Fruit fly (Drosophila melanogaster) whole organism, embryonic: Measurements from ENCODE around the gene CG5346.

ENCODE experiments used
- Adf1 ChIP-seq: fragments of 200-800 bp; sonication (Bioruptor generic); IDR thresholded peaks from 2 replicates; pipeline ENCODE4 v1.3.6; 2022; ENCODE audit warnings: missing biosample characterization, missing genetic modification characterization
- Bteb2 ChIP-seq: fragments of 200-800 bp; sonication (Bioruptor generic); optimal IDR thresholded peaks from 2 replicates; lab custom pipeline; 2016; ENCODE audit warnings: missing biosample characterization, missing genetic modification characterization
- CG10959 ChIP-seq: fragments of 200-800 bp; sonication (Bioruptor generic); IDR thresholded peaks from 2 replicates; pipeline ENCODE4 v1.3.6; 2022; ENCODE audit warnings: missing biosample characterization, missing genetic modification characterization
- CG11504 ChIP-seq: fragments of 200-800 bp; sonication (Bioruptor generic); optimal IDR thresholded peaks from 3 replicates; lab custom pipeline; 2019; ENCODE audit warnings: missing biosample characterization, mild to moderate bottlenecking, missing genetic modification characterization, moderate library complexity
- CG11723 ChIP-seq: fragments of 200-800 bp; sonication (Bioruptor generic); optimal IDR thresholded peaks from 2 replicates; lab custom pipeline; 2017; ENCODE audit warnings: missing biosample characterization, mild to moderate bottlenecking, missing genetic modification characterization
- CG12744 ChIP-seq: fragments of 200-800 bp; sonication (Bioruptor generic); optimal IDR thresholded peaks from 2 replicates; lab custom pipeline; 2016; ENCODE audit warnings: missing biosample characterization, missing genetic modification characterization
- CG13894 ChIP-seq: fragments of 200-800 bp; sonication (Bioruptor generic); optimal IDR thresholded peaks from 3 replicates; lab custom pipeline; 2018; ENCODE audit warnings: missing biosample characterization, mild to moderate bottlenecking, missing genetic modification characterization, moderate library complexity
- CG15696 ChIP-seq: fragments of 200-800 bp; sonication (Bioruptor generic); optimal IDR thresholded peaks from 2 replicates; lab custom pipeline; 2019; ENCODE audit warnings: missing biosample characterization, mild to moderate bottlenecking, missing genetic modification characterization, moderate library complexity
- CG1602 ChIP-seq: fragments of 200-800 bp; sonication (Bioruptor generic); optimal IDR thresholded peaks from 3 replicates; lab custom pipeline; 2016; ENCODE audit warnings: missing biosample characterization, missing genetic modification characterization
- CG17186 ChIP-seq: fragments of 200-800 bp; sonication (Bioruptor generic); optimal IDR thresholded peaks from 3 replicates; lab custom pipeline; 2017; ENCODE audit warnings: missing biosample characterization, missing genetic modification reagents, missing genetic modification characterization
- CG17385 ChIP-seq: fragments of 200-800 bp; sonication (Bioruptor generic); optimal IDR thresholded peaks from 3 replicates; lab custom pipeline; 2018; ENCODE audit warnings: missing biosample characterization, mild to moderate bottlenecking, missing genetic modification characterization
- CG17568 ChIP-seq: fragments of 200-800 bp; sonication (Bioruptor generic); optimal IDR thresholded peaks from 2 replicates; lab custom pipeline; 2018; ENCODE audit warnings: missing biosample characterization, mild to moderate bottlenecking, missing genetic modification characterization, moderate library complexity
- CG32767 ChIP-seq: fragments of 200-800 bp; sonication (Bioruptor generic); IDR thresholded peaks from 2 replicates; pipeline ENCODE4 v1.3.6; 2022; ENCODE audit warnings: missing biosample characterization, missing genetic modification characterization
- CG34376 ChIP-seq: fragments of 200-800 bp; sonication (Bioruptor generic); optimal IDR thresholded peaks from 2 replicates; lab custom pipeline; 2018; ENCODE audit warnings: missing biosample characterization, mild to moderate bottlenecking, missing genetic modification characterization
- CG43689 ChIP-seq: fragments of 200-800 bp; sonication (Bioruptor generic); IDR thresholded peaks from 2 replicates; pipeline ENCODE4 v1.3.6; 2022; ENCODE audit warnings: missing biosample characterization, missing genetic modification characterization
- CG6813 ChIP-seq: fragments of 200-800 bp; sonication (Bioruptor generic); optimal IDR thresholded peaks from 2 replicates; lab custom pipeline; 2017; ENCODE audit warnings: missing biosample characterization, missing genetic modification characterization, mild to moderate bottlenecking, moderate library complexity, missing genetic modification reagents
- CG8478 ChIP-seq: fragments of >200 bp; optimal IDR thresholded peaks from 2 replicates; lab custom pipeline; 2018
- CG9727 ChIP-seq: fragments of 200-800 bp; sonication (Bioruptor generic); optimal IDR thresholded peaks from 3 replicates; lab custom pipeline; 2017; ENCODE audit warnings: missing biosample characterization, mild to moderate bottlenecking, missing genetic modification characterization
- ERR ChIP-seq: fragments of 200-800 bp; sonication (Bioruptor generic); optimal IDR thresholded peaks from 2 replicates; lab custom pipeline; 2016; ENCODE audit warnings: missing biosample characterization, missing genetic modification characterization
- Fer2 ChIP-seq: fragments of 200-800 bp; sonication (Bioruptor generic); optimal IDR thresholded peaks from 2 replicates; lab custom pipeline; 2018; ENCODE audit warnings: missing biosample characterization, mild to moderate bottlenecking, missing genetic modification characterization, moderate library complexity
- HLH3B ChIP-seq: fragments of 200-800 bp; sonication (Bioruptor generic); IDR thresholded peaks from 2 replicates; pipeline ENCODE4 v1.3.6; 2022; ENCODE audit warnings: missing biosample characterization, missing genetic modification characterization
- HLH4C ChIP-seq: fragments of 200-800 bp; sonication (Bioruptor generic); IDR thresholded peaks from 3 replicates; pipeline ENCODE4 v1.3.6; 2022; ENCODE audit warnings: missing biosample characterization, missing genetic modification characterization; ENCODE audit not compliant: partially characterized antibody
- Hr3 ChIP-seq: fragments of 200-800 bp; sonication (Bioruptor generic); optimal IDR thresholded peaks from 3 replicates; lab custom pipeline; 2016; ENCODE audit warnings: missing biosample characterization, missing genetic modification characterization
- Mad ChIP-seq: fragments of 200-800 bp; sonication (Bioruptor generic); optimal IDR thresholded peaks from 2 replicates; lab custom pipeline; 2016; ENCODE audit warnings: missing biosample characterization, missing genetic modification characterization
- Mrtf ChIP-seq: fragments of 200-800 bp; sonication (Bioruptor generic); IDR thresholded peaks from 3 replicates; pipeline ENCODE4 v1.3.6; 2022; ENCODE audit warnings: missing biosample characterization, missing genetic modification characterization
- Neu2 ChIP-seq: fragments of 200-800 bp; sonication (Bioruptor generic); optimal IDR thresholded peaks from 3 replicates; lab custom pipeline; 2016; ENCODE audit warnings: missing biosample characterization, missing genetic modification characterization, borderline replicate concordance
- Nf-YC ChIP-seq: fragments of 200-800 bp; optimal IDR thresholded peaks from 3 replicates; lab custom pipeline; 2019; ENCODE audit warnings: missing biosample characterization, mild to moderate bottlenecking, missing genetic modification characterization, moderate library complexity
- Ptx1 ChIP-seq: fragments of 200-800 bp; sonication (Bioruptor generic); IDR thresholded peaks from 2 replicates; pipeline ENCODE4 v1.3.6; 2022; ENCODE audit warnings: missing biosample characterization, missing genetic modification characterization
- Rx ChIP-seq: fragments of 200-800 bp; sonication (Bioruptor generic); IDR thresholded peaks from 2 replicates; pipeline ENCODE4 v1.3.6; 2022; ENCODE audit warnings: missing biosample characterization, missing genetic modification characterization
- Sin3A ChIP-seq: fragments of >200 bp; optimal IDR thresholded peaks from 2 replicates; lab custom pipeline; 2018
- Trl ChIP-seq, 3 experiments: fragments of >200 bp in 2 of 3; fragments of 200-800 bp in 1 of 3; sonication (Bioruptor generic) in 1 of 3; optimal IDR thresholded peaks; 2 replicates in 1 of 3; 3 replicates in 2 of 3; lab custom pipeline; 2016 to 2017; ENCODE audit warnings: missing biosample characterization in 1 of 3, missing genetic modification characterization in 1 of 3
- abd-A ChIP-seq: fragments of 200-800 bp; sonication (Bioruptor generic); optimal IDR thresholded peaks from 3 replicates; lab custom pipeline; 2019; ENCODE audit warnings: missing biosample characterization, mild to moderate bottlenecking, missing genetic modification characterization, moderate library complexity
- ac ChIP-seq: fragments of 200-800 bp; sonication (Bioruptor generic); optimal IDR thresholded peaks from 3 replicates; lab custom pipeline; 2017; ENCODE audit warnings: missing biosample characterization, mild to moderate bottlenecking, missing genetic modification characterization
- al ChIP-seq: fragments of 200-800 bp; sonication (Bioruptor generic); IDR thresholded peaks from 2 replicates; pipeline ENCODE4 v1.3.6; 2022; ENCODE audit warnings: missing biosample characterization, missing genetic modification characterization
- amos ChIP-seq: fragments of 200-800 bp; sonication (Bioruptor generic); IDR thresholded peaks from 2 replicates; pipeline ENCODE4 v1.3.6; 2022; ENCODE audit warnings: missing biosample characterization, missing genetic modification characterization; ENCODE audit not compliant: partially characterized antibody
- bcd ChIP-seq: fragments of 200-800 bp; sonication (Bioruptor generic); optimal IDR thresholded peaks from 2 replicates; lab custom pipeline; 2017; ENCODE audit warnings: missing biosample characterization, mild to moderate bottlenecking, missing genetic modification characterization
- btn ChIP-seq: fragments of 200-800 bp; sonication (Bioruptor generic); optimal IDR thresholded peaks from 2 replicates; lab custom pipeline; 2016; ENCODE audit warnings: missing biosample characterization, missing genetic modification characterization
- chm ChIP-seq: fragments of 200-800 bp; sonication (Bioruptor generic); IDR thresholded peaks from 2 replicates; pipeline ENCODE4 v1.3.6; 2022; ENCODE audit warnings: missing biosample characterization, missing genetic modification characterization
- dm ChIP-seq: fragments of 200-800 bp; sonication (Bioruptor generic); optimal IDR thresholded peaks from 3 replicates; lab custom pipeline; 2016; ENCODE audit warnings: missing biosample characterization, missing genetic modification characterization
- dmrt99B ChIP-seq: fragments of 200-800 bp; sonication (Bioruptor generic); optimal IDR thresholded peaks from 2 replicates; lab custom pipeline; 2018; ENCODE audit warnings: missing biosample characterization, mild to moderate bottlenecking, missing genetic modification characterization, moderate library complexity
- exex ChIP-seq: fragments of 200-800 bp; sonication (Bioruptor generic); optimal IDR thresholded peaks from 4 replicates; lab custom pipeline; 2018; ENCODE audit warnings: missing biosample characterization, mild to moderate bottlenecking, missing genetic modification characterization, moderate library complexity
- fd96Cb ChIP-seq: fragments of 200-800 bp; sonication (Bioruptor generic); optimal IDR thresholded peaks from 2 replicates; lab custom pipeline; 2018; ENCODE audit warnings: missing biosample characterization, mild to moderate bottlenecking, missing genetic modification characterization, moderate library complexity
- gcm2 ChIP-seq: fragments of 200-800 bp; sonication (Bioruptor generic); optimal IDR thresholded peaks from 2 replicates; lab custom pipeline; 2016; ENCODE audit warnings: missing biosample characterization, missing genetic modification characterization
- h ChIP-seq: fragments of >200 bp; optimal IDR thresholded peaks from 2 replicates; lab custom pipeline; 2017
- kah ChIP-seq: fragments of 200-800 bp; sonication (Bioruptor generic); optimal IDR thresholded peaks from 2 replicates; lab custom pipeline; 2018; ENCODE audit warnings: missing biosample characterization, mild to moderate bottlenecking, missing genetic modification characterization
- mam ChIP-seq: fragments of 200-800 bp; sonication (Bioruptor generic); optimal IDR thresholded peaks from 3 replicates; lab custom pipeline; 2016; ENCODE audit warnings: missing biosample characterization, missing genetic modification characterization
- mld ChIP-seq: fragments of 200-800 bp; sonication (Bioruptor generic); IDR thresholded peaks from 3 replicates; pipeline ENCODE4 v1.3.6; 2022; ENCODE audit warnings: missing biosample characterization, missing genetic modification characterization; ENCODE audit not compliant: partially characterized antibody
- pho ChIP-seq: fragments of 200-800 bp; sonication (Bioruptor generic); optimal IDR thresholded peaks from 2 replicates; lab custom pipeline; 2016; ENCODE audit warnings: missing biosample characterization, missing genetic modification characterization
- row ChIP-seq: fragments of 200-800 bp; sonication (Bioruptor generic); IDR thresholded peaks from 3 replicates; pipeline ENCODE4 v1.3.6; 2022; ENCODE audit warnings: missing biosample characterization, missing genetic modification characterization
- sens ChIP-seq: fragments of 200-800 bp; sonication (Bioruptor generic); peaks from one replicate; lab custom pipeline; 2016; ENCODE audit warnings: missing biosample characterization, missing genetic modification characterization
- slp2 ChIP-seq: fragments of 200-800 bp; sonication (Bioruptor generic); optimal IDR thresholded peaks from 2 replicates; lab custom pipeline; 2016; ENCODE audit warnings: missing biosample characterization, missing genetic modification characterization
- sr ChIP-seq: fragments of 200-800 bp; sonication (Bioruptor generic); IDR thresholded peaks from 3 replicates; pipeline ENCODE4 v1.3.6; 2022; ENCODE audit warnings: missing biosample characterization, missing genetic modification characterization
- wor ChIP-seq: fragments of 200-800 bp; sonication (Bioruptor generic); IDR thresholded peaks from 2 replicates; pipeline ENCODE4 v1.3.6; 2022; ENCODE audit warnings: missing biosample characterization, missing genetic modification characterization

CG5346 gene

DNA sequence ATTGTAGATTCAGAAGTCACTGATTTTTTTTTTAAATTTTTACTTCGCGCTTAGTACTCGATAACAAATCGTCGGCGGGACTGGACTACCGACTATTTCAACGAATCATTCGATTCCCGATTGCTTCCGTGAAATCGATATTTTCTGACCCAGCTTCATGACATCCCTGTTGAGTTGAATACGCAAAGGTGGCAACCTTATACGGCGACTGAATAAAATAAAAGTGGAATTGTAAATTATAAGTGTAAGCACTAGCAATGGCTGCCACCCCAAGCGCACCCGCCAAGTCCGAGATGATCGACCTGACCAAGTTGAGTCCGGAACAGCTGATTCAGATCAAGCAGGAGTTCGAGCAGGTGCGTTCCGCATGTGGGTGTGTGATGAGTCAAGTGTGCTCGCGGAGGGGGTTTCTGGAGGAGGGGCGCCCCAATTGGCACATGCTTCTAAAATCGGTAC, 41.4 kb downstream of the CG5346 start, which contains the start of gene Pfdn5 (continued):
- TF ChIP-seq abd-A (tag; lab: Kevin White, UChicago) (no peak), CG15696 (tag; lab: Kevin White, UChicago) (no peak), Neu2 (GFP tag; lab: Kevin White, UChicago) (no peak), amos (peak; percentile 77), slp2 (no peak), Adf1 (no peak), CG1602 (no peak), Rx (GFP tag; lab: Robert Waterston, UW) (no peak), Bteb2 (GFP tag; lab: Kevin White, UChicago) (peak; percentile 7), dmrt99B (no peak), wor (GFP tag; lab: Robert Waterston, UW) (no peak), Nf-YC (tag; lab: Kevin White, UChicago) (no peak), kah (no peak), fd96Cb (tag; lab: Kevin White, UChicago) (no peak), HLH3B (GFP tag; lab: Robert Waterston, UW) (no peak), bcd (GFP tag; lab: Kevin White, UChicago) (no peak), CG11723 (GFP tag; lab: Kevin White, UChicago) (no peak), chm (GFP tag; lab: Robert Waterston, UW) (no peak), row (GFP tag; lab: Robert Waterston, UW) (no peak), Fer2 (tag; lab: Kevin White, UChicago) (no peak), gcm2 (no peak), mld (GFP tag; lab: Robert Waterston, UW) (peak; percentile 87), CG32767 (no peak), Ptx1 (GFP tag; lab: Robert Waterston, UW) (no peak), Mad (GFP tag; lab: Kevin White, UChicago) (no peak), Trl (optimal IDR thresholded peaks at IDR 0.05; lab: Kevin White, UChicago) (no peak), Trl (GFP tag; optimal IDR thresholded peaks at IDR 0.05; lab: Kevin White, UChicago) (peak; percentile 2), CG43689 (GFP tag; lab: Robert Waterston, UW) (no peak), h (no peak), HLH4C (GFP tag; lab: Robert Waterston, UW) (peak; percentile 93), CG9727 (GFP tag; lab: Kevin White, UChicago) (no peak), CG17568 (GFP tag; lab: Kevin White, UChicago) (no peak), CG6813 (GFP tag; lab: Kevin White, UChicago) (no peak), Mrtf (GFP tag; lab: Robert Waterston, UW) (no peak), CG11504 (tag; lab: Kevin White, UChicago) (no peak), pho (GFP tag; lab: Kevin White, UChicago) (no peak), sr (peak; percentile 43; the same call in 1 of the 3 replicates), ERR (GFP tag; lab: Kevin White, UChicago) (no peak), dm (GFP tag; lab: Kevin White, UChicago) (peak; percentile 73), exex (tag; lab: Kevin White, UChicago) (no peak), btn (GFP tag; lab: Kevin White, UChicago) (no peak), CG17385 (GFP tag; lab: Kevin White, UChicago) (no peak), CG12744 (no peak), CG17186 (GFP tag; lab: Kevin White, UChicago) (peak; percentile 4), Hr3 (GFP tag; lab: Kevin White, UChicago) (no peak), mam (GFP tag; lab: Kevin White, UChicago) (no peak), CG34376 (GFP tag; lab: Kevin White, UChicago) (no peak), CG10959 (GFP tag; lab: Robert Waterston, UW) (no peak), al (no peak), CG8478 (lab: Kevin White, UChicago) (no peak), Sin3A (lab: Kevin White, UChicago) (peak; percentile 44), sens (peak; percentile 75), CG13894 (no peak), ac (GFP tag; lab: Kevin White, UChicago) (no peak)
